Worm (Caenorhabditis elegans): ENCODE measurements around the gene ZK1098.12.
A peak's percentile ranks its signal among the peaks of the same experiment; 100 is the strongest.

ce11 chrIII:9590212-9590611, 45.3 kb downstream of the ZK1098.12 start:
- TF ChIP-seq egrh-3 (GFP tag; IDR thresholded peaks at IDR 0.05), result no peak
- TF ChIP-seq dpl-1 (GFP tag; optimal IDR thresholded peaks at IDR 0.05), result no peak
- no peak for TF ChIP-seq snpc-4 (GFP tag; optimal IDR thresholded peaks at IDR 0.05)
- no peak for TF ChIP-seq snpc-4 (tag; optimal IDR thresholded peaks at IDR 0.05)
- no peak for TF ChIP-seq cebp-1 (GFP tag; IDR thresholded peaks at IDR 0.05)
- peak; percentile 54 for TF ChIP-seq cebp-1 (tag; optimal IDR thresholded peaks at IDR 0.05)

All from whole organism, young adult.